Fruit fly (Drosophila melanogaster) whole organism, prepupa: ENCODE data around the gene CG32473.

Source experiments
- CG11902 ChIP-seq: fragments of 200-800 bp; sonication (Bioruptor generic); optimal IDR thresholded peaks from 3 replicates; lab custom pipeline; 2016; ENCODE audit warnings: missing biosample characterization, missing genetic modification characterization
- CG34406 ChIP-seq: fragments of 200-800 bp; sonication (Bioruptor generic); optimal IDR thresholded peaks from 3 replicates; lab custom pipeline; 2016; ENCODE audit warnings: missing biosample characterization, missing genetic modification characterization
- CG6276 ChIP-seq: fragments of 200-800 bp; sonication (Bioruptor generic); optimal IDR thresholded peaks from 2 replicates; lab custom pipeline; 2017; ENCODE audit warnings: missing biosample characterization, mild to moderate bottlenecking, missing genetic modification characterization
- CG8119 ChIP-seq: fragments of 200-800 bp; sonication (Bioruptor generic); IDR thresholded peaks from 3 replicates; pipeline ENCODE4 v1.3.6; 2022; ENCODE audit warnings: missing biosample characterization, missing genetic modification characterization
- Eip75B ChIP-seq: fragments of 200-800 bp; sonication (Bioruptor generic); optimal IDR thresholded peaks from 3 replicates; lab custom pipeline; 2016; ENCODE audit warnings: missing biosample characterization, missing genetic modification characterization
- Eip93F ChIP-seq: fragments of 200-800 bp; sonication (Bioruptor generic); optimal IDR thresholded peaks from 2 replicates; lab custom pipeline; 2016; ENCODE audit warnings: missing biosample characterization, mild to moderate bottlenecking, missing genetic modification characterization
- Gug ChIP-seq: fragments of 200-800 bp; sonication (Bioruptor generic); IDR thresholded peaks from 2 replicates; pipeline ENCODE4 v1.3.6; 2022; ENCODE audit warnings: missing biosample characterization, missing genetic modification characterization
- Hr39 ChIP-seq: fragments of 200-800 bp; sonication (Bioruptor generic); optimal IDR thresholded peaks from 2 replicates; lab custom pipeline; 2016; ENCODE audit warnings: missing biosample characterization, missing genetic modification characterization
- Sox15 ChIP-seq: fragments of 200-800 bp; sonication (Bioruptor generic); optimal IDR thresholded peaks from 3 replicates; lab custom pipeline; 2016; ENCODE audit warnings: missing biosample characterization, missing genetic modification characterization
- achi ChIP-seq: fragments of 200-800 bp; sonication (Bioruptor generic); optimal IDR thresholded peaks from 3 replicates; lab custom pipeline; 2016; ENCODE audit warnings: missing biosample characterization, missing genetic modification characterization
- fd85E ChIP-seq: fragments of 200-800 bp; sonication (Bioruptor generic); optimal IDR thresholded peaks from 3 replicates; lab custom pipeline; 2016; ENCODE audit warnings: missing biosample characterization, missing genetic modification characterization
- net ChIP-seq: fragments of 200-800 bp; sonication (Bioruptor generic); optimal IDR thresholded peaks from 3 replicates; lab custom pipeline; 2016; ENCODE audit warnings: missing biosample characterization, missing genetic modification characterization
- svp ChIP-seq: fragments of 200-800 bp; sonication (Bioruptor generic); peaks from one replicate; lab custom pipeline; 2016; ENCODE audit warnings: missing biosample characterization, missing genetic modification characterization
- vri ChIP-seq: fragments of 200-800 bp; sonication (Bioruptor generic); optimal IDR thresholded peaks from 3 replicates; lab custom pipeline; 2016; ENCODE audit warnings: missing biosample characterization, mild to moderate bottlenecking, missing genetic modification characterization

dm6 chr3R:13298114-13298818, 4.2 kb upstream of the CG32473 start, which contains the start of gene CG8774:
- TF ChIP-seq CG8119 (GFP tag; lab: Robert Waterston, UW) (no peak), CG34406 (GFP tag; lab: Kevin White, UChicago) (no peak), Eip93F (GFP tag; lab: Kevin White, UChicago) (no peak), Gug (GFP tag; lab: Robert Waterston, UW) (no peak), net (GFP tag; lab: Kevin White, UChicago) (no peak), Sox15 (GFP tag; lab: Kevin White, UChicago) (no peak), Hr39 (no peak), CG6276 (no peak), CG11902 (GFP tag; lab: Kevin White, UChicago) (no peak), fd85E (GFP tag; lab: Kevin White, UChicago) (no peak), svp (GFP tag; lab: Kevin White, UChicago) (no peak), achi (GFP tag; lab: Kevin White, UChicago) (no peak), Eip75B (no peak), vri (GFP tag; lab: Kevin White, UChicago) (no peak)
